Worm (Caenorhabditis elegans): ENCODE measurements around the gene F16G10.2.

DNA sequence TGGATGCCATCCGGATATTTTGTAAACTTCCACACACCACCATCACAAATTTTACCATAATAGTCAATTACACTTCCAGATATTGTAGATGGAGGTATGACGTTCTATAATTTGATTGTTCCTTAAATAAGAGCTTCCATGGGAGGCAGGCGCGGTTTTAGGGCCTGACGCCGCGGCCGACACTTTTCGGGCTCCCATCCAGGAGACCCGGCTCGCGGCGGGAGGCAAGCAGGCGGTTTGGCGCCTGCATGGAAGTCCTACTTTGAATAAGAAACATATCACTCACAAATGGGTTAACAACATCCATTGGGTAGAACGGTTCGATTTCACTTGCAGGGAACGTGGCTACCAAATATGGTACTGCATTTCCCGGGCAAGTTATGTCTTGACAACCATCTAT lies 4.6 kb downstream of the F16G10.2 start:
- TF ChIP-seq nhr-237 (tag; optimal IDR thresholded peaks at IDR 0.05) (no peak), ZK546.5 (tag; optimal IDR thresholded peaks at IDR 0.05) (no peak), C34F6.9 (tag; optimal IDR thresholded peaks at IDR 0.05) (no peak), lin-39 (tag; optimal IDR thresholded peaks at IDR 0.05) (no peak), mdl-1 (tag; optimal IDR thresholded peaks at IDR 0.05) (no peak), egl-27 (tag; optimal IDR thresholded peaks at IDR 0.05) (no peak), nhr-77 (tag; optimal IDR thresholded peaks at IDR 0.05) (no peak), unc-62 (GFP tag; optimal IDR thresholded peaks at IDR 0.05) (no peak), sma-9 (GFP tag; optimal IDR thresholded peaks at IDR 0.05) (no peak), sma-9 (tag; optimal IDR thresholded peaks at IDR 0.05) (no peak), nhr-25 (tag; optimal IDR thresholded peaks at IDR 0.05) (no peak), aly-2 (tag; optimal IDR thresholded peaks at IDR 0.05) (no peak)
